Fruit fly (Drosophila melanogaster): ENCODE measurements around the gene Rab1.

dm6 chr3R:21252478-21252877, 16.4 kb downstream of the Rab1 start:
- no peak for TF ChIP-seq CG4707 (GFP tag; optimal IDR thresholded peaks at IDR 0.05)
- TF ChIP-seq CG2116 (GFP tag; optimal IDR thresholded peaks at IDR 0.05): no peak
- no peak for TF ChIP-seq cwo (GFP tag; optimal IDR thresholded peaks at IDR 0.05)
- TF ChIP-seq Nf-YC (tag; optimal IDR thresholded peaks at IDR 0.05): no peak
- no peak for TF ChIP-seq stc (GFP tag; IDR thresholded peaks at IDR 0.05)

Data from whole organism, embryonic.